Fruit fly (Drosophila melanogaster) whole organism, prepupa: Measurements from ENCODE around the gene CG10802.

ENCODE experiments used
- Blimp-1 ChIP-seq: fragments of 200-800 bp; sonication (Bioruptor generic); optimal IDR thresholded peaks from 3 replicates; lab custom pipeline; 2017; ENCODE audit warnings: missing biosample characterization, missing genetic modification characterization, mild to moderate bottlenecking, moderate library complexity, missing genetic modification reagents
- CG10631 ChIP-seq: fragments of 200-800 bp; sonication (Bioruptor generic); optimal IDR thresholded peaks from 2 replicates; lab custom pipeline; 2016; ENCODE audit warnings: missing biosample characterization, missing genetic modification characterization
- CG10669 ChIP-seq: fragments of 200-800 bp; sonication (Bioruptor generic); optimal IDR thresholded peaks from 3 replicates; lab custom pipeline; 2018; ENCODE audit warnings: missing biosample characterization, mild to moderate bottlenecking, missing genetic modification characterization, moderate library complexity
- CG11294 ChIP-seq: fragments of 200-800 bp; sonication (Bioruptor generic); IDR thresholded peaks from 2 replicates; pipeline ENCODE4 v1.3.6; 2022; ENCODE audit warnings: missing biosample characterization, missing genetic modification characterization
- CG11902 ChIP-seq: fragments of 200-800 bp; sonication (Bioruptor generic); optimal IDR thresholded peaks from 3 replicates; lab custom pipeline; 2016; ENCODE audit warnings: missing biosample characterization, missing genetic modification characterization
- CG15336 ChIP-seq: fragments of 200-800 bp; sonication (Bioruptor generic); IDR thresholded peaks from 2 replicates; pipeline ENCODE4 v1.3.6; 2022; ENCODE audit warnings: missing biosample characterization, missing genetic modification characterization
- CG16779 ChIP-seq: fragments of 200-800 bp; sonication (Bioruptor generic); optimal IDR thresholded peaks from 3 replicates; lab custom pipeline; 2017; ENCODE audit warnings: missing biosample characterization, mild to moderate bottlenecking, missing genetic modification characterization
- CG3032 ChIP-seq: fragments of 200-800 bp; optimal IDR thresholded peaks from 2 replicates; lab custom pipeline; 2019; ENCODE audit warnings: missing biosample characterization, mild to moderate bottlenecking, missing genetic modification characterization, moderate library complexity
- CG31627 ChIP-seq: fragments of 200-800 bp; sonication (Bioruptor generic); optimal IDR thresholded peaks from 3 replicates; lab custom pipeline; 2016; ENCODE audit warnings: missing biosample characterization, missing genetic modification characterization
- CG32006 ChIP-seq: fragments of 200-800 bp; sonication (Bioruptor generic); optimal IDR thresholded peaks from 3 replicates; lab custom pipeline; 2017; ENCODE audit warnings: missing biosample characterization, mild to moderate bottlenecking, missing genetic modification characterization
- CG3919 ChIP-seq: fragments of 200-800 bp; sonication (Bioruptor generic); optimal IDR thresholded peaks from 3 replicates; lab custom pipeline; 2016; ENCODE audit warnings: missing biosample characterization, missing genetic modification characterization
- CG6808 ChIP-seq: fragments of 200-800 bp; sonication (Bioruptor generic); optimal IDR thresholded peaks from 3 replicates; lab custom pipeline; 2017; ENCODE audit warnings: missing biosample characterization, missing genetic modification characterization, mild to moderate bottlenecking, moderate library complexity, missing genetic modification reagents
- CG7368 ChIP-seq: fragments of 200-800 bp; sonication (Bioruptor generic); optimal IDR thresholded peaks from 3 replicates; lab custom pipeline; 2016; ENCODE audit warnings: missing biosample characterization, missing genetic modification characterization
- CG8119 ChIP-seq: fragments of 200-800 bp; sonication (Bioruptor generic); IDR thresholded peaks from 3 replicates; pipeline ENCODE4 v1.3.6; 2022; ENCODE audit warnings: missing biosample characterization, missing genetic modification characterization
- CG8632 ChIP-seq: fragments of 200-800 bp; sonication (Bioruptor generic); optimal IDR thresholded peaks from 3 replicates; lab custom pipeline; 2016; ENCODE audit warnings: missing biosample characterization, missing genetic modification characterization
- CG9139 ChIP-seq: fragments of 200-800 bp; sonication (Bioruptor generic); optimal IDR thresholded peaks from 3 replicates; lab custom pipeline; 2017; ENCODE audit warnings: missing biosample characterization, mild to moderate bottlenecking, missing genetic modification characterization
- Eip75B ChIP-seq: fragments of 200-800 bp; sonication (Bioruptor generic); optimal IDR thresholded peaks from 3 replicates; lab custom pipeline; 2016; ENCODE audit warnings: missing biosample characterization, missing genetic modification characterization
- Ets21C ChIP-seq: fragments of 200-800 bp; sonication (Bioruptor generic); optimal IDR thresholded peaks from 3 replicates; lab custom pipeline; 2016; ENCODE audit warnings: missing biosample characterization, missing genetic modification characterization
- Gug ChIP-seq: fragments of 200-800 bp; sonication (Bioruptor generic); IDR thresholded peaks from 2 replicates; pipeline ENCODE4 v1.3.6; 2022; ENCODE audit warnings: missing biosample characterization, missing genetic modification characterization
- Met ChIP-seq: fragments of 200-800 bp; sonication (Bioruptor generic); optimal IDR thresholded peaks from 3 replicates; lab custom pipeline; 2016; ENCODE audit warnings: missing biosample characterization, missing genetic modification characterization
- OdsH ChIP-seq: fragments of 200-800 bp; sonication (Bioruptor generic); optimal IDR thresholded peaks from 3 replicates; lab custom pipeline; 2016; ENCODE audit warnings: missing biosample characterization, missing genetic modification characterization
- Smox ChIP-seq: fragments of 200-800 bp; sonication (Bioruptor generic); optimal IDR thresholded peaks from 3 replicates; lab custom pipeline; 2016; ENCODE audit warnings: missing biosample characterization, missing genetic modification characterization
- Sox102F ChIP-seq: fragments of 200-800 bp; sonication (Bioruptor generic); optimal IDR thresholded peaks from 2 replicates; lab custom pipeline; 2016; ENCODE audit warnings: missing biosample characterization, mild to moderate bottlenecking, missing genetic modification characterization
- achi ChIP-seq: fragments of 200-800 bp; sonication (Bioruptor generic); optimal IDR thresholded peaks from 3 replicates; lab custom pipeline; 2016; ENCODE audit warnings: missing biosample characterization, missing genetic modification characterization
- acj6 ChIP-seq: fragments of 200-800 bp; sonication (Bioruptor generic); optimal IDR thresholded peaks from 3 replicates; lab custom pipeline; 2016; ENCODE audit warnings: missing biosample characterization, missing genetic modification characterization
- cyc ChIP-seq: fragments of 200-800 bp; sonication (Bioruptor generic); optimal IDR thresholded peaks from 3 replicates; lab custom pipeline; 2016; ENCODE audit warnings: missing biosample characterization, missing genetic modification characterization
- dac ChIP-seq: fragments of 200-800 bp; sonication (Bioruptor generic); optimal IDR thresholded peaks from 2 replicates; lab custom pipeline; 2017; ENCODE audit warnings: missing biosample characterization, mild to moderate bottlenecking, missing genetic modification characterization
- eg ChIP-seq: fragments of 200-800 bp; sonication (Bioruptor generic); IDR thresholded peaks from 3 replicates; pipeline ENCODE4 v1.3.6; 2022; ENCODE audit warnings: missing biosample characterization, missing genetic modification characterization
- fd85E ChIP-seq: fragments of 200-800 bp; sonication (Bioruptor generic); optimal IDR thresholded peaks from 3 replicates; lab custom pipeline; 2016; ENCODE audit warnings: missing biosample characterization, missing genetic modification characterization
- lz ChIP-seq: fragments of 200-800 bp; sonication (Bioruptor generic); optimal IDR thresholded peaks from 3 replicates; lab custom pipeline; 2016; ENCODE audit warnings: missing biosample characterization, missing genetic modification characterization
- pdm3 ChIP-seq: fragments of 200-800 bp; sonication (Bioruptor generic); optimal IDR thresholded peaks from 3 replicates; lab custom pipeline; 2016; ENCODE audit warnings: missing biosample characterization, missing genetic modification characterization
- salr ChIP-seq, 2 experiments: fragments of 200-800 bp; sonication (Bioruptor generic); optimal IDR thresholded peaks; 3 replicates each; lab custom pipeline; 2016 to 2018; ENCODE audit warnings: missing biosample characterization in 2 of 2, missing genetic modification characterization in 2 of 2, mild to moderate bottlenecking in 1 of 2
- spab ChIP-seq: fragments of 200-800 bp; sonication (Bioruptor generic); optimal IDR thresholded peaks from 2 replicates; lab custom pipeline; 2017; ENCODE audit warnings: missing biosample characterization, mild to moderate bottlenecking, missing genetic modification characterization, missing genetic modification reagents
- vri ChIP-seq: fragments of 200-800 bp; sonication (Bioruptor generic); optimal IDR thresholded peaks from 3 replicates; lab custom pipeline; 2016; ENCODE audit warnings: missing biosample characterization, mild to moderate bottlenecking, missing genetic modification characterization

CG10802 gene

DNA sequence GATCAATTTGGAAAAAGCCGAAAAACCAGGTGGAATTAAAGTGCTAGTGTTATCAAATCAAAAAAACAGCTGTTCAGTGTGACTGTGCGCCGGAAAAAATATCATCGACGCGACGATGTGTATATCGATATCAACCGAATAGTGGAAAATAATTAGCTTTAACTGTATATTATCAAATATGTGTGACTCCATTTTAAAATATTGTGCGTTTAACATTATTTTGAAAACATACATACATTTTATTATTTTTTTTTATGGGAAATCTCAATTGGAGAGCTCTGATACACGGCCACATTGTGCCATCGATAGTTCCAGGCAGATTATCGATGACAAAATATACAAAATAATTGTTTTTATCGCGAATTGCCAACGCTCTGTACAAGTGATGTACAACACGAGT, 2.5 kb downstream of the CG10802 start, which contains the start of the genes CG14270 and CG10803 (continued):
- TF ChIP-seq CG32006 (GFP tag; lab: Kevin White, UChicago) = no peak
- no peak for TF ChIP-seq CG8632 (GFP tag; lab: Kevin White, UChicago)
- no peak for TF ChIP-seq cyc (GFP tag; lab: Kevin White, UChicago)
- no peak for TF ChIP-seq CG7368
- no peak for TF ChIP-seq CG6808 (GFP tag; lab: Kevin White, UChicago)
- TF ChIP-seq pdm3 (GFP tag; lab: Kevin White, UChicago) = no peak
- no peak for TF ChIP-seq CG9139 (GFP tag; lab: Kevin White, UChicago)
- TF ChIP-seq dac (GFP tag; lab: Kevin White, UChicago) = no peak
- no peak for TF ChIP-seq CG10669 (GFP tag; lab: Kevin White, UChicago)
- no peak for TF ChIP-seq CG16779 (tag; lab: Kevin White, UChicago)
- TF ChIP-seq Gug (GFP tag; lab: Robert Waterston, UW) = no peak
- no peak for TF ChIP-seq CG8119 (GFP tag; lab: Robert Waterston, UW)
- no peak for TF ChIP-seq Eip75B
- no peak for TF ChIP-seq CG3919
- TF ChIP-seq spab (GFP tag; lab: Kevin White, UChicago) = no peak
- no peak for TF ChIP-seq Smox (GFP tag; lab: Kevin White, UChicago)
- TF ChIP-seq CG15336 (GFP tag; lab: Robert Waterston, UW) = no peak
- TF ChIP-seq Ets21C (GFP tag; lab: Kevin White, UChicago) = peak; percentile 11
- TF ChIP-seq fd85E (GFP tag; lab: Kevin White, UChicago) = no peak
- no peak for TF ChIP-seq eg
- no peak for TF ChIP-seq Sox102F (GFP tag; lab: Kevin White, UChicago)

- TF ChIP-seq CG11902 (GFP tag; lab: Kevin White, UChicago) (no peak), acj6 (GFP tag; lab: Kevin White, UChicago) (no peak), CG11294 (GFP tag; lab: Robert Waterston, UW) (no peak), CG10631 (no peak), cyc (GFP tag; lab: Kevin White, UChicago) (no peak), spab (GFP tag; lab: Kevin White, UChicago) (no peak), Blimp-1 (GFP tag; lab: Kevin White, UChicago) (no peak), lz (GFP tag; lab: Kevin White, UChicago) (no peak), CG32006 (GFP tag; lab: Kevin White, UChicago) (no peak), achi (GFP tag; lab: Kevin White, UChicago) (no peak), CG16779 (tag; lab: Kevin White, UChicago) (no peak), salr (GFP tag; optimal IDR thresholded peaks at IDR 0.05; lab: Kevin White, UChicago) (no peak), vri (GFP tag; lab: Kevin White, UChicago) (no peak), Met (GFP tag; lab: Kevin White, UChicago) (no peak), CG3032 (tag; lab: Kevin White, UChicago) (no peak)
Observed at dm6 chrX:3485871-3486270, 3.1 kb downstream of the CG10802 start.

- no peak for TF ChIP-seq Sox102F (GFP tag; lab: Kevin White, UChicago)
- 0 out of 2 replicates have a peak, but pooled peaks have one; percentile 3 for TF ChIP-seq CG15336 (GFP tag; lab: Robert Waterston, UW)
- peak; percentile 22 for TF ChIP-seq OdsH (GFP tag; lab: Kevin White, UChicago)
Observed at dm6 chrX:3504251-3504650, 21.5 kb downstream of the CG10802 start.

dm6 chrX:3504751-3505150, 22.0 kb downstream of the CG10802 start, which contains the start of gene Gas8:
Gene Gas8, minus strand, starts transcription at chrX:3504851.
- TF ChIP-seq CG3919 (no peak), achi (GFP tag; lab: Kevin White, UChicago) (no peak), CG31627 (no peak), CG16779 (tag; lab: Kevin White, UChicago) (no peak), eg (no peak), CG32006 (GFP tag; lab: Kevin White, UChicago) (no peak)
